Worm (Caenorhabditis elegans): Measurements from ENCODE around the gene srb-18.

- no peak for TF ChIP-seq sea-2 (GFP tag; optimal IDR thresholded peaks at IDR 0.05)
- no peak for TF ChIP-seq ceh-28 (tag; optimal IDR thresholded peaks at IDR 0.05)
- no peak for TF ChIP-seq unc-62 (GFP tag; optimal IDR thresholded peaks at IDR 0.05)
- no peak for TF ChIP-seq ztf-11 (tag; optimal IDR thresholded peaks at IDR 0.05)
- TF ChIP-seq fkh-10 (GFP tag; optimal IDR thresholded peaks at IDR 0.05), result no peak
- TF ChIP-seq ama-1 (optimal IDR thresholded peaks at IDR 0.05), result no peak
- no peak for TF ChIP-seq ceh-9 (tag; optimal IDR thresholded peaks at IDR 0.05)
- TF ChIP-seq mdl-1 (tag; optimal IDR thresholded peaks at IDR 0.05), result no peak
- TF ChIP-seq aly-2 (tag; optimal IDR thresholded peaks at IDR 0.05), result no peak
- TF ChIP-seq elt-1 (tag; optimal IDR thresholded peaks at IDR 0.05), result no peak
- TF ChIP-seq ZK546.5 (tag; optimal IDR thresholded peaks at IDR 0.05), result no peak
- TF ChIP-seq pha-4 (tag; optimal IDR thresholded peaks at IDR 0.05), result no peak
- TF ChIP-seq skn-1 (tag; optimal IDR thresholded peaks at IDR 0.05), result no peak
These were observed at the start of gene srb-18 for ce11 chrV:7514939-7515338.

Measured in whole organism, L3 larva.